Worm (Caenorhabditis elegans) whole organism, young adult: Measurements from ENCODE around the gene ulp-1.

Experiments
- ama-1 ChIP-seq, 3 experiments: fragments of 150-350 bp in 1 of 3; sonication (generic microtip) in 2 of 3; optimal IDR thresholded peaks; 2 replicates each; lab custom pipeline; 2014 to 2018; ENCODE audit warnings: missing biosample characterization in 2 of 3, missing genetic modification characterization in 2 of 3, missing genetic modification reagents in 2 of 3
- ceh-58 ChIP-seq: fragments of 200-800 bp; sonication (Bioruptor generic); IDR thresholded peaks from 2 replicates; pipeline ENCODE4 v1.3.6; 2022; ENCODE audit warnings: missing genetic modification characterization, missing compliant biosample characterization
- hrde-1 ChIP-seq: sonication (generic microtip); optimal IDR thresholded peaks from 2 replicates; lab custom pipeline; 2016; ENCODE audit warnings: missing genetic modification characterization, mild to moderate bottlenecking, missing compliant biosample characterization, moderate library complexity, missing genotype, missing genetic modification reagents, borderline replicate concordance
- lag-1 ChIP-seq: fragments of 200-800 bp; sonication (Bioruptor generic); IDR thresholded peaks from 2 replicates; pipeline ENCODE4 v1.3.6; 2022; ENCODE audit warnings: missing genetic modification reagents, missing genetic modification characterization, missing compliant biosample characterization
- nfya-1 ChIP-seq: sonication (generic microtip); optimal IDR thresholded peaks from 2 replicates; lab custom pipeline; 2017; ENCODE audit warnings: antibody characterized with exemption, missing compliant biosample characterization, missing genetic modification characterization, borderline replicate concordance; ENCODE audit not compliant: insufficient read depth
- nfyb-1 ChIP-seq: fragments of 200-800 bp; sonication (Bioruptor generic); IDR thresholded peaks from 2 replicates; pipeline ENCODE4 v1.3.6; 2022; ENCODE audit warnings: missing genetic modification reagents, missing genetic modification characterization, missing compliant biosample characterization
- snpc-1.1 ChIP-seq: sonication (generic microtip); optimal IDR thresholded peaks from 2 replicates; lab custom pipeline; 2017; ENCODE audit warnings: missing genetic modification characterization, mild to moderate bottlenecking, missing compliant biosample characterization, antibody characterized with exemption, moderate library complexity, missing genotype, missing genetic modification reagents; ENCODE audit not compliant: insufficient read depth
- unc-62 ChIP-seq: fragments of 150-350 bp; optimal IDR thresholded peaks from 2 replicates; lab custom pipeline; 2014; ENCODE audit warnings: missing biosample characterization, missing genetic modification reagents, missing genetic modification characterization

- TF ChIP-seq ceh-58 (no peak), nfya-1 (tag; lab: Kevin White, UChicago) (no peak), ama-1 (optimal IDR thresholded peaks at IDR 0.05; lab: Kevin White, UChicago) (no peak), ama-1 (GFP tag; optimal IDR thresholded peaks at IDR 0.05; lab: Kevin White, UChicago) (no peak), lag-1 (GFP tag; lab: Robert Waterston, UW) (no peak), snpc-1.1 (tag; lab: Kevin White, UChicago) (no peak), nfyb-1 (GFP tag; lab: Robert Waterston, UW) (no peak), hrde-1 (no peak), unc-62 (no peak)
These were observed 14.2 kb downstream of the ulp-1 start for ce11 chrIII:5155393-5155792.
